Fruit fly (Drosophila melanogaster) whole organism, pupa: ENCODE measurements around the gene CG8369.

Experiments
- CG32121 ChIP-seq: fragments of 200-800 bp; sonication (Bioruptor generic); IDR thresholded peaks from 2 replicates; pipeline ENCODE4 v1.3.6; 2022; ENCODE audit warnings: missing biosample characterization, missing genetic modification characterization
- CG8301 ChIP-seq: fragments of 200-800 bp; sonication (Bioruptor generic); optimal IDR thresholded peaks from 2 replicates; lab custom pipeline; 2018; ENCODE audit warnings: missing biosample characterization, mild to moderate bottlenecking, missing genetic modification characterization
- EcR ChIP-seq: fragments of 200-800 bp; sonication (Bioruptor generic); optimal IDR thresholded peaks from 3 replicates; lab custom pipeline; 2019; ENCODE audit warnings: missing biosample characterization, missing genetic modification characterization, mild to moderate bottlenecking, moderate library complexity, missing genetic modification reagents
- Ets98B ChIP-seq: fragments of 200-800 bp; sonication (Bioruptor generic); IDR thresholded peaks from 2 replicates; pipeline ENCODE4 v1.3.6; 2022; ENCODE audit warnings: missing biosample characterization, missing genetic modification characterization

dm6 chr3R:8862208-8862607 lies 40.4 kb downstream of the CG8369 start:
- no peak for TF ChIP-seq CG8301
- no peak for TF ChIP-seq Ets98B
- no peak for TF ChIP-seq EcR
- TF ChIP-seq CG32121: no peak
